Worm (Caenorhabditis elegans) whole organism, L1 larva: Measurements from ENCODE around the gene F58E6.6.

Experiments used
- C16A3.4 ChIP-seq: fragments of 150-350 bp; optimal IDR thresholded peaks from 2 replicates; lab custom pipeline; 2014; ENCODE audit warnings: missing biosample characterization, missing genetic modification characterization
- aly-2 ChIP-seq: fragments of 150-350 bp; optimal IDR thresholded peaks from 2 replicates; lab custom pipeline; 2014; ENCODE audit warnings: missing biosample characterization, missing genetic modification characterization
- blmp-1 ChIP-seq: fragments of 150-350 bp; optimal IDR thresholded peaks from 2 replicates; lab custom pipeline; 2014; ENCODE audit warnings: missing biosample characterization, missing genetic modification characterization
- ceh-63 ChIP-seq: fragments of 200-800 bp; sonication (Bioruptor generic); optimal IDR thresholded peaks from 2 replicates; lab custom pipeline; 2018; ENCODE audit warnings: mild to moderate bottlenecking, missing genetic modification characterization, missing compliant biosample characterization
- ceh-88 ChIP-seq: fragments of 200-800 bp; sonication (Bioruptor generic); IDR thresholded peaks from 2 replicates; pipeline ENCODE4 v1.3.6; 2022; ENCODE audit warnings: missing genetic modification characterization, missing compliant biosample characterization
- ceh-90 ChIP-seq: sonication (generic microtip); optimal IDR thresholded peaks from 2 replicates; lab custom pipeline; 2016; ENCODE audit warnings: missing genetic modification characterization, missing compliant biosample characterization
- efl-1 ChIP-seq, 4 experiments: fragments of 150-350 bp; optimal IDR thresholded peaks in 3 of 4; peaks in 1 of 4; 1 replicate in 1 of 4; 2 replicates in 3 of 4; lab custom pipeline; 2014; ENCODE audit warnings: missing biosample characterization in 2 of 4, missing genetic modification characterization in 2 of 4, missing genetic modification reagents in 2 of 4
- egl-13 ChIP-seq: sonication (generic microtip); optimal IDR thresholded peaks from 2 replicates; lab custom pipeline; 2016; ENCODE audit warnings: missing genotype, missing genetic modification reagents, missing genetic modification characterization, missing compliant biosample characterization
- elt-2 ChIP-seq: sonication (generic microtip); optimal IDR thresholded peaks from 2 replicates; lab custom pipeline; 2016; ENCODE audit warnings: missing genetic modification characterization, mild to moderate bottlenecking, inconsistent platforms, missing compliant biosample characterization, missing genetic modification reagents
- elt-3 ChIP-seq, 6 experiments: fragments of 150-350 bp in 1 of 6; sonication (generic microtip); optimal IDR thresholded peaks; 2 replicates each; lab custom pipeline; 2017 to 2018; ENCODE audit warnings: missing biosample characterization in 6 of 6, missing genetic modification characterization in 6 of 6, inconsistent platforms in 1 of 6
- ets-5 ChIP-seq: fragments of 200-800 bp; sonication (Bioruptor generic); IDR thresholded peaks from 2 replicates; pipeline ENCODE4 v1.3.6; 2022; ENCODE audit warnings: missing genetic modification characterization, missing compliant biosample characterization
- fkh-8 ChIP-seq: sonication (generic microtip); optimal IDR thresholded peaks from 2 replicates; lab custom pipeline; 2016; ENCODE audit warnings: mild to moderate bottlenecking, missing genetic modification characterization, missing compliant biosample characterization
- fos-1 ChIP-seq: fragments of 150-350 bp; optimal IDR thresholded peaks from 2 replicates; lab custom pipeline; 2014; ENCODE audit warnings: missing biosample characterization, missing genetic modification characterization
- grh-1 ChIP-seq: fragments of 200-800 bp; sonication (Bioruptor generic); IDR thresholded peaks from 2 replicates; pipeline ENCODE4 v1.3.6; 2022; ENCODE audit warnings: missing genetic modification reagents, missing genetic modification characterization, missing compliant biosample characterization
- jun-1 ChIP-seq: fragments of 150-350 bp; optimal IDR thresholded peaks from 2 replicates; lab custom pipeline; 2014; ENCODE audit warnings: missing biosample characterization, missing genetic modification reagents, missing genetic modification characterization
- lin-14 ChIP-seq: fragments of 200-800 bp; sonication (Bioruptor generic); optimal IDR thresholded peaks from 2 replicates; lab custom pipeline; 2018; ENCODE audit warnings: mild to moderate bottlenecking, missing genetic modification characterization, moderate library complexity, missing compliant biosample characterization
- lin-15B ChIP-seq: fragments of 150-350 bp; sonication (generic microtip); optimal IDR thresholded peaks from 3 replicates; lab custom pipeline; 2014; ENCODE audit warnings: missing biosample characterization, missing genetic modification characterization
- lin-35 ChIP-seq, 2 experiments: fragments of 150-350 bp; optimal IDR thresholded peaks; 2 replicates each; lab custom pipeline; 2014; ENCODE audit warnings: missing biosample characterization in 2 of 2, missing genetic modification characterization in 2 of 2, missing genetic modification reagents in 2 of 2
- lir-3 ChIP-seq: sonication (generic microtip); optimal IDR thresholded peaks from 2 replicates; lab custom pipeline; 2016; ENCODE audit warnings: mild to moderate bottlenecking, missing genetic modification characterization, moderate library complexity, missing compliant biosample characterization; ENCODE audit not compliant: poor library complexity
- lsy-2 ChIP-seq, 2 experiments: fragments of 150-350 bp; optimal IDR thresholded peaks; 2 replicates each; lab custom pipeline; 2014; ENCODE audit warnings: missing biosample characterization in 2 of 2, missing genetic modification characterization in 2 of 2
- mdl-1 ChIP-seq, 2 experiments: fragments of 150-350 bp; optimal IDR thresholded peaks; 2 replicates each; lab custom pipeline; 2014 to 2017; ENCODE audit warnings: missing biosample characterization in 2 of 2, missing genetic modification characterization in 2 of 2, inconsistent platforms in 1 of 2
- nhr-20 ChIP-seq: sonication (generic microtip); optimal IDR thresholded peaks from 2 replicates; lab custom pipeline; 2016; ENCODE audit warnings: mild to moderate bottlenecking, missing genetic modification characterization, missing compliant biosample characterization
- nhr-237 ChIP-seq: fragments of 150-350 bp; optimal IDR thresholded peaks from 2 replicates; lab custom pipeline; 2014; ENCODE audit warnings: missing biosample characterization, missing genetic modification characterization
- nhr-71 ChIP-seq: sonication (generic microtip); optimal IDR thresholded peaks from 2 replicates; lab custom pipeline; 2016; ENCODE audit warnings: mild to moderate bottlenecking, missing genetic modification characterization, moderate library complexity, missing compliant biosample characterization
- nhr-84 ChIP-seq: sonication (generic microtip); optimal IDR thresholded peaks from 2 replicates; lab custom pipeline; 2017; ENCODE audit warnings: missing biosample characterization, missing genetic modification characterization
- nhr-85 ChIP-seq: sonication (generic microtip); peaks from one replicate; lab custom pipeline; 2016; ENCODE audit warnings: missing genetic modification characterization, inconsistent platforms, missing compliant biosample characterization
- nhr-90 ChIP-seq: sonication (generic microtip); optimal IDR thresholded peaks from 2 replicates; lab custom pipeline; 2016; ENCODE audit warnings: mild to moderate bottlenecking, missing genetic modification characterization, missing compliant biosample characterization; ENCODE audit not compliant: poor library complexity
- rnt-1 ChIP-seq: sonication (generic microtip); optimal IDR thresholded peaks from 2 replicates; lab custom pipeline; 2016; ENCODE audit warnings: mild to moderate bottlenecking, missing genetic modification characterization, moderate library complexity, missing compliant biosample characterization
- snu-23 ChIP-seq: sonication (generic microtip); optimal IDR thresholded peaks from 2 replicates; lab custom pipeline; 2016; ENCODE audit warnings: missing genetic modification characterization, missing compliant biosample characterization
- sup-37 ChIP-seq: fragments of 200-800 bp; sonication (Bioruptor generic); optimal IDR thresholded peaks from 2 replicates; lab custom pipeline; 2018; ENCODE audit warnings: mild to moderate bottlenecking, missing genetic modification characterization, missing compliant biosample characterization
- tbx-2 ChIP-seq: sonication (generic microtip); optimal IDR thresholded peaks from 2 replicates; lab custom pipeline; 2016; ENCODE audit warnings: missing genetic modification characterization, missing compliant biosample characterization
- unc-130 ChIP-seq: fragments of 150-350 bp; optimal IDR thresholded peaks from 2 replicates; lab custom pipeline; 2017; ENCODE audit warnings: missing biosample characterization, missing genetic modification characterization, inconsistent platforms
- ztf-4 ChIP-seq: fragments of 150-350 bp; optimal IDR thresholded peaks from 2 replicates; lab custom pipeline; 2014; ENCODE audit warnings: missing biosample characterization, missing genetic modification characterization

F58E6.6 gene

ce11 chrV:9740858-9741257 lies 12.0 kb downstream of the F58E6.6 start, which contains the start of gene sta-2:
Gene sta-2 (plus strand): TSS chrV:9741206.
- TF ChIP-seq lin-35 (GFP tag; optimal IDR thresholded peaks at IDR 0.05; lab: Kevin White, UChicago) (peak in 1 of 2 experiments; percentile 57), elt-3 (tag; optimal IDR thresholded peaks at IDR 0.05; lab: Kevin White, UChicago) (peak in 2 of 6 experiments; percentile 18 to 91), nhr-90 (peak; percentile 26), efl-1 (optimal IDR thresholded peaks at IDR 0.05; lab: Kevin White, UChicago) (no peak), efl-1 (GFP tag; optimal IDR thresholded peaks at IDR 0.05 in 1 of 2; lab: Kevin White, UChicago) (peak in 1 of 2 experiments; percentile 64), jun-1 (tag; lab: Kevin White, UChicago) (no peak), elt-2 (tag; lab: Kevin White, UChicago) (no peak), grh-1 (GFP tag; lab: Robert Waterston, UW) (peak; percentile 81), lin-14 (GFP tag; lab: Kevin White, UChicago) (peak; percentile 69), lsy-2 (tag; optimal IDR thresholded peaks at IDR 0.05; lab: Kevin White, UChicago) (peak in 1 of 2 experiments; percentile 48), ceh-88 (no peak), mdl-1 (tag; optimal IDR thresholded peaks at IDR 0.05; lab: Kevin White, UChicago) (peak in 1 of 2 experiments; percentile 61), nhr-71 (tag; lab: Kevin White, UChicago) (peak; percentile 67), blmp-1 (tag; lab: Kevin White, UChicago) (peak; percentile 86), C16A3.4 (tag; lab: Kevin White, UChicago) (peak; percentile 20), unc-130 (tag; lab: Kevin White, UChicago) (peak; percentile 35), snu-23 (peak; percentile 66), nhr-85 (tag; lab: Kevin White, UChicago) (peak; percentile 93), sup-37 (GFP tag; lab: Kevin White, UChicago) (no peak), ets-5 (GFP tag; lab: Robert Waterston, UW) (no peak), nhr-84 (tag; lab: Kevin White, UChicago) (no peak), nhr-237 (tag; lab: Kevin White, UChicago) (no peak), tbx-2 (peak; percentile 47), nhr-20 (tag; lab: Kevin White, UChicago) (peak; percentile 70)

ce11 chrV:9739402-9739801 lies 13.4 kb downstream of the F58E6.6 start, which contains the start of gene marc-1:
Gene marc-1 (plus strand): TSS chrV:9739702.
- TF ChIP-seq lir-3 (tag; lab: Kevin White, UChicago) (no peak), fos-1 (no peak), lin-15B (tag; lab: Kevin White, UChicago) (no peak), ceh-90 (tag; lab: Kevin White, UChicago) (no peak)
- TF ChIP-seq, all 84 proteins: peak for 0

- TF ChIP-seq aly-2 (tag; lab: Kevin White, UChicago) (no peak), elt-2 (tag; lab: Kevin White, UChicago) (peak; percentile 56), efl-1 (optimal IDR thresholded peaks at IDR 0.05; lab: Kevin White, UChicago) (no peak), efl-1 (GFP tag; optimal IDR thresholded peaks at IDR 0.05 in 1 of 2; lab: Kevin White, UChicago) (peak in 1 of 2 experiments; percentile 73)
These were observed 14.6 kb downstream of the F58E6.6 start for ce11 chrV:9738077-9738705.

- peak; percentile 26 for TF ChIP-seq elt-2 (tag; lab: Kevin White, UChicago)
- TF ChIP-seq tbx-2, result no peak
These were observed 15.5 kb downstream of the F58E6.6 start, which contains the start of gene aqp-4 for ce11 chrV:9737287-9737686. Gene aqp-4 (plus strand): TSS chrV:9737556.

ce11 chrV:9733920-9734454 lies 18.8 kb downstream of the F58E6.6 start, which contains the start of gene cal-7:
Gene cal-7 (plus strand): TSS chrV:9734103.
- TF ChIP-seq egl-13 (peak; percentile 1), lsy-2 (tag; optimal IDR thresholded peaks at IDR 0.05; lab: Kevin White, UChicago) (peak in 1 of 2 experiments; percentile 24), rnt-1 (tag; lab: Kevin White, UChicago) (no peak), aly-2 (tag; lab: Kevin White, UChicago) (peak; percentile 10), fkh-8 (tag; lab: Kevin White, UChicago) (peak; percentile 2), nhr-20 (tag; lab: Kevin White, UChicago) (no peak), ceh-63 (no peak), ztf-4 (tag; lab: Kevin White, UChicago) (peak; percentile 35), nhr-71 (tag; lab: Kevin White, UChicago) (peak; percentile 5)
